Worm (Caenorhabditis elegans) whole organism, young adult: ENCODE results near the gene ZK121.2.

ENCODE experiments used
- B0035.1 ChIP-seq: sonication (generic microtip); optimal IDR thresholded peaks from 2 replicates; lab custom pipeline; 2016; ENCODE audit warnings: missing genetic modification characterization, mild to moderate bottlenecking, missing compliant biosample characterization, missing genotype, missing genetic modification reagents
- B0261.1 ChIP-seq: sonication (generic microtip); optimal IDR thresholded peaks from 2 replicates; lab custom pipeline; 2016; ENCODE audit warnings: mild to moderate bottlenecking, missing genetic modification characterization, moderate library complexity, missing compliant biosample characterization
- C17E4.6 ChIP-seq: fragments of 200-800 bp; sonication (Bioruptor generic); IDR thresholded peaks from 2 replicates; pipeline ENCODE4 v1.3.6; 2022; ENCODE audit warnings: missing genetic modification reagents, missing genetic modification characterization, missing compliant biosample characterization
- D2030.7 ChIP-seq: fragments of 200-800 bp; sonication (Bioruptor generic); IDR thresholded peaks from 2 replicates; pipeline ENCODE4 v1.3.6; 2022; ENCODE audit warnings: missing genetic modification reagents, missing genetic modification characterization, missing compliant biosample characterization
- F23B12.7 ChIP-seq: sonication (generic microtip); optimal IDR thresholded peaks from 2 replicates; lab custom pipeline; 2017; ENCODE audit warnings: missing genetic modification characterization, mild to moderate bottlenecking, missing compliant biosample characterization, antibody characterized with exemption, moderate library complexity; ENCODE audit not compliant: insufficient read depth
- F55B11.4 ChIP-seq: sonication (generic microtip); optimal IDR thresholded peaks from 2 replicates; lab custom pipeline; 2016; ENCODE audit warnings: missing compliant biosample characterization, missing genetic modification characterization, borderline replicate concordance; ENCODE audit not compliant: insufficient read depth
- F57C9.4 ChIP-seq: sonication (generic microtip); optimal IDR thresholded peaks from 2 replicates; lab custom pipeline; 2017; ENCODE audit warnings: mild to moderate bottlenecking, missing genetic modification characterization, missing compliant biosample characterization
- K12H6.12 ChIP-seq: fragments of 200-800 bp; sonication (Bioruptor generic); optimal IDR thresholded peaks from 2 replicates; lab custom pipeline; 2018; ENCODE audit warnings: mild to moderate bottlenecking, missing genetic modification characterization, missing compliant biosample characterization
- T07F8.4 ChIP-seq: sonication (generic microtip); optimal IDR thresholded peaks from 2 replicates; lab custom pipeline; 2016; ENCODE audit warnings: mild to moderate bottlenecking, missing genetic modification characterization, moderate library complexity, missing compliant biosample characterization
- T26A5.8 ChIP-seq: sonication (generic microtip); optimal IDR thresholded peaks from 2 replicates; lab custom pipeline; 2016; ENCODE audit warnings: missing genetic modification characterization, missing compliant biosample characterization
- akir-1 ChIP-seq: fragments of 200-800 bp; sonication (Bioruptor generic); optimal IDR thresholded peaks from 2 replicates; lab custom pipeline; 2018; ENCODE audit warnings: mild to moderate bottlenecking, missing genetic modification characterization, moderate library complexity, missing compliant biosample characterization
- aptf-2 ChIP-seq: fragments of 200-800 bp; sonication (Bioruptor generic); conservative IDR thresholded peaks from 2 replicates; pipeline ENCODE4 v1.3.6; 2022; ENCODE audit warnings: missing genetic modification reagents, missing genetic modification characterization, missing compliant biosample characterization
- aptf-3 ChIP-seq: fragments of 200-800 bp; sonication (Bioruptor generic); IDR thresholded peaks from 2 replicates; pipeline ENCODE4 v1.3.6; 2022; ENCODE audit warnings: missing genetic modification characterization, missing compliant biosample characterization
- atf-7 ChIP-seq: sonication (generic microtip); optimal IDR thresholded peaks from 2 replicates; lab custom pipeline; 2017; ENCODE audit warnings: mild to moderate bottlenecking, missing genetic modification characterization, missing compliant biosample characterization
- athp-1 ChIP-seq: sonication (generic microtip); optimal IDR thresholded peaks from 2 replicates; lab custom pipeline; 2017; ENCODE audit warnings: mild to moderate bottlenecking, missing genetic modification characterization, missing compliant biosample characterization
- attf-6 ChIP-seq: fragments of 200-800 bp; sonication (Bioruptor generic); IDR thresholded peaks from 2 replicates; pipeline ENCODE4 v1.3.6; 2022; ENCODE audit warnings: missing genetic modification reagents, missing genetic modification characterization, missing compliant biosample characterization
- bed-1 ChIP-seq: fragments of 200-800 bp; sonication (Bioruptor generic); IDR thresholded peaks from 2 replicates; pipeline ENCODE4 v1.3.6; 2022; ENCODE audit warnings: missing genetic modification reagents, missing genetic modification characterization, missing compliant biosample characterization
- ccch-3 ChIP-seq: fragments of 200-800 bp; sonication (Bioruptor generic); optimal IDR thresholded peaks from 2 replicates; lab custom pipeline; 2018; ENCODE audit warnings: mild to moderate bottlenecking, missing genetic modification characterization, missing compliant biosample characterization
- ceh-27 ChIP-seq: fragments of 200-800 bp; sonication (Bioruptor generic); optimal IDR thresholded peaks from 2 replicates; lab custom pipeline; 2018; ENCODE audit warnings: mild to moderate bottlenecking, missing genetic modification characterization, moderate library complexity, missing compliant biosample characterization
- ceh-79 ChIP-seq: sonication (generic microtip); optimal IDR thresholded peaks from 2 replicates; lab custom pipeline; 2017; ENCODE audit warnings: mild to moderate bottlenecking, missing genetic modification characterization, missing compliant biosample characterization
- ceh-91 ChIP-seq: fragments of 200-800 bp; sonication (Bioruptor generic); IDR thresholded peaks from 2 replicates; pipeline ENCODE4 v1.3.6; 2022; ENCODE audit warnings: missing genetic modification reagents, missing genetic modification characterization, missing compliant biosample characterization
- chd-7 ChIP-seq: sonication (generic microtip); optimal IDR thresholded peaks from 2 replicates; lab custom pipeline; 2016; ENCODE audit warnings: mild to moderate bottlenecking, missing genetic modification characterization, moderate library complexity, missing compliant biosample characterization
- dpl-1 ChIP-seq: fragments of 150-350 bp; optimal IDR thresholded peaks from 2 replicates; lab custom pipeline; 2014; ENCODE audit warnings: missing biosample characterization, missing genetic modification reagents, missing genetic modification characterization
- efl-1 ChIP-seq: fragments of 150-350 bp; optimal IDR thresholded peaks from 2 replicates; lab custom pipeline; 2014; ENCODE audit warnings: missing biosample characterization, missing genetic modification reagents, missing genetic modification characterization
- ets-4 ChIP-seq: fragments of 200-800 bp; sonication (Bioruptor generic); optimal IDR thresholded peaks from 2 replicates; lab custom pipeline; 2018; ENCODE audit warnings: mild to moderate bottlenecking, missing genetic modification characterization, missing compliant biosample characterization
- him-1 ChIP-seq: sonication (generic microtip); optimal IDR thresholded peaks from 2 replicates; lab custom pipeline; 2016; ENCODE audit warnings: missing genotype, missing genetic modification reagents, missing genetic modification characterization, missing compliant biosample characterization
- hlh-26 ChIP-seq: fragments of 200-800 bp; sonication (Bioruptor generic); conservative IDR thresholded peaks from 2 replicates; pipeline ENCODE4 v1.3.6; 2022; ENCODE audit warnings: missing genetic modification reagents, missing genetic modification characterization, missing compliant biosample characterization
- hmg-1.2 ChIP-seq: fragments of 200-800 bp; sonication (Bioruptor generic); IDR thresholded peaks from 2 replicates; pipeline ENCODE4 v1.3.6; 2022; ENCODE audit warnings: missing genetic modification reagents, missing genetic modification characterization, missing compliant biosample characterization
- hsf-1 ChIP-seq: fragments of 200-800 bp; sonication (Bioruptor generic); IDR thresholded peaks from 2 replicates; pipeline ENCODE4 v1.3.6; 2022; ENCODE audit warnings: missing genetic modification reagents, missing genetic modification characterization, missing compliant biosample characterization
- let-607 ChIP-seq, 2 experiments: fragments of 200-800 bp in 1 of 2; sonication (Bioruptor generic) in 1 of 2; sonication (generic microtip) in 1 of 2; optimal IDR thresholded peaks; 2 replicates each; lab custom pipeline; 2016 to 2018; ENCODE audit warnings: mild to moderate bottlenecking in 2 of 2, missing compliant biosample characterization in 2 of 2, missing genetic modification characterization in 2 of 2, moderate library complexity in 2 of 2, missing genotype in 1 of 2
- lsl-1 ChIP-seq: fragments of 200-800 bp; sonication (Bioruptor generic); optimal IDR thresholded peaks from 2 replicates; lab custom pipeline; 2018; ENCODE audit warnings: mild to moderate bottlenecking, missing genetic modification characterization, moderate library complexity, missing compliant biosample characterization
- madf-10 ChIP-seq: sonication (generic microtip); optimal IDR thresholded peaks from 2 replicates; lab custom pipeline; 2016; ENCODE audit warnings: mild to moderate bottlenecking, missing genetic modification characterization, missing compliant biosample characterization
- madf-3 ChIP-seq: fragments of 200-800 bp; sonication (Bioruptor generic); IDR thresholded peaks from 2 replicates; pipeline ENCODE4 v1.3.6; 2022; ENCODE audit warnings: missing genetic modification reagents, missing genetic modification characterization, missing compliant biosample characterization
- madf-6 ChIP-seq: fragments of 200-800 bp; sonication (Bioruptor generic); IDR thresholded peaks from 2 replicates; pipeline ENCODE4 v1.3.6; 2022; ENCODE audit warnings: missing genetic modification reagents, missing genetic modification characterization, missing compliant biosample characterization
- madf-8 ChIP-seq: fragments of 200-800 bp; sonication (Bioruptor generic); conservative IDR thresholded peaks from 2 replicates; pipeline ENCODE4 v1.3.6; 2022; ENCODE audit warnings: missing genetic modification reagents, missing genetic modification characterization, missing compliant biosample characterization
- mcd-1 ChIP-seq: fragments of 200-800 bp; sonication (Bioruptor generic); IDR thresholded peaks from 2 replicates; pipeline ENCODE4 v1.3.6; 2022; ENCODE audit warnings: missing genetic modification reagents, missing genetic modification characterization, missing compliant biosample characterization
- nhr-120 ChIP-seq: fragments of 200-800 bp; sonication (Bioruptor generic); IDR thresholded peaks from 2 replicates; pipeline ENCODE4 v1.3.6; 2022; ENCODE audit warnings: missing genetic modification characterization, missing compliant biosample characterization
- nhr-179 ChIP-seq: sonication (generic microtip); optimal IDR thresholded peaks from 2 replicates; lab custom pipeline; 2016; ENCODE audit warnings: mild to moderate bottlenecking, missing genetic modification characterization, missing compliant biosample characterization
- pbrm-1 ChIP-seq: fragments of 200-800 bp; sonication (Bioruptor generic); IDR thresholded peaks from 2 replicates; pipeline ENCODE4 v1.3.6; 2022; ENCODE audit warnings: missing genetic modification reagents, missing genetic modification characterization, missing compliant biosample characterization
- rec-8 ChIP-seq, 2 experiments: sonication (generic microtip); optimal IDR thresholded peaks; 2 replicates each; lab custom pipeline; 2016; ENCODE audit warnings: mild to moderate bottlenecking in 2 of 2, missing genetic modification characterization in 2 of 2, missing genetic modification reagents in 2 of 2, missing genotype in 2 of 2, missing biosample characterization in 1 of 2, missing compliant biosample characterization in 1 of 2, moderate library complexity in 1 of 2
- snpc-3.4 ChIP-seq: sonication (generic microtip); optimal IDR thresholded peaks from 2 replicates; lab custom pipeline; 2017; ENCODE audit warnings: missing genetic modification characterization, mild to moderate bottlenecking, missing compliant biosample characterization, antibody characterized with exemption, moderate library complexity, missing genotype, missing genetic modification reagents
- somi-1 ChIP-seq: fragments of 200-800 bp; sonication (Bioruptor generic); optimal IDR thresholded peaks from 2 replicates; lab custom pipeline; 2018; ENCODE audit warnings: mild to moderate bottlenecking, missing genetic modification characterization, missing compliant biosample characterization
- tbp1 ChIP-seq: fragments of 200-800 bp; sonication (Bioruptor generic); optimal IDR thresholded peaks from 2 replicates; lab custom pipeline; 2018; ENCODE audit warnings: mild to moderate bottlenecking, missing genetic modification characterization, missing compliant biosample characterization
- tlf-1 ChIP-seq: fragments of 200-800 bp; sonication (Bioruptor generic); optimal IDR thresholded peaks from 2 replicates; lab custom pipeline; 2018; ENCODE audit warnings: mild to moderate bottlenecking, missing genetic modification characterization, missing compliant biosample characterization
- xnd-1 ChIP-seq: sonication (generic microtip); optimal IDR thresholded peaks from 2 replicates; lab custom pipeline; 2016; ENCODE audit warnings: missing genotype, missing genetic modification reagents, missing genetic modification characterization, missing compliant biosample characterization
- ztf-22 ChIP-seq: fragments of 200-800 bp; sonication (Bioruptor generic); optimal IDR thresholded peaks from 2 replicates; lab custom pipeline; 2018; ENCODE audit warnings: mild to moderate bottlenecking, missing genetic modification characterization, moderate library complexity, missing compliant biosample characterization
- ztf-25 ChIP-seq: fragments of 200-800 bp; sonication (Bioruptor generic); IDR thresholded peaks from 2 replicates; pipeline ENCODE4 v1.3.6; 2022; ENCODE audit warnings: missing genetic modification reagents, missing genetic modification characterization, missing compliant biosample characterization
- ztf-3 ChIP-seq: fragments of 200-800 bp; sonication (Bioruptor generic); optimal IDR thresholded peaks from 2 replicates; lab custom pipeline; 2018; ENCODE audit warnings: mild to moderate bottlenecking, missing genetic modification characterization, missing compliant biosample characterization

Gene ZK121.2

DNA sequence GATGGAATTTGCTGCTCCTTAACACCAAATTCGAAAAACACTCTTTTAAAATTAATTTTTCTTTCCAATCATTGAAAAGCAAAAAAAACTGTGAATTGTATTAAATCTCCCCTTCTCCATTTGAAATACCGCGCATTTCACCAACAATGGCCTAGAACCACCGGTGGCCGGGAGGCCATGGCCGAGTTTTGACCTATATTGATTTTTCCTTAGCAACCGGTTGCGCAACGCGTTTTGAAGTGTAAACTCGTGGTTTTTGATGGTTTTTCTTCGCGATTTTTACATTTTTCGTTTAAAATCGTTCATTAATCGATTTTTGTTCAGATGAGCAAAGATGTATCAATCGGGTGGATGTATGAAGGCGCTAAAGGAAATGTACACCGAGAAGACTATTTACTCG is 33.2 kb upstream of the ZK121.2 start, which contains the start of gene mog-3 (continued):
- TF ChIP-seq C17E4.6 (no peak), somi-1 (GFP tag; lab: Kevin White, UChicago) (no peak), nhr-179 (tag; lab: Kevin White, UChicago) (no peak), F23B12.7 (tag; lab: Kevin White, UChicago) (peak; percentile 57), ztf-25 (GFP tag; lab: Robert Waterston, UW) (0 out of 2 replicates have a peak, but pooled peaks have one; percentile 39), akir-1 (GFP tag; lab: Kevin White, UChicago) (no peak), F57C9.4 (tag; lab: Kevin White, UChicago) (no peak), let-607 (tag; optimal IDR thresholded peaks at IDR 0.05; lab: Kevin White, UChicago) (no peak), bed-1 (no peak), efl-1 (GFP tag; lab: Kevin White, UChicago) (peak; percentile 63), madf-8 (GFP tag; lab: Robert Waterston, UW) (no peak), ztf-3 (GFP tag; lab: Kevin White, UChicago) (no peak), ets-4 (GFP tag; lab: Kevin White, UChicago) (no peak), aptf-3 (GFP tag; lab: Robert Waterston, UW) (no peak), ztf-22 (GFP tag; lab: Kevin White, UChicago) (no peak), nhr-120 (GFP tag; lab: Robert Waterston, UW) (no peak), chd-7 (no peak), aptf-2 (GFP tag; lab: Robert Waterston, UW) (no peak; the same call in 1 of the 2 replicates), mcd-1 (GFP tag; lab: Robert Waterston, UW) (0 out of 2 replicates have a peak, but pooled peaks have one; percentile 26), tbp1 (GFP tag; lab: Kevin White, UChicago) (peak; percentile 38), hmg-1.2 (GFP tag; lab: Robert Waterston, UW) (no peak), pbrm-1 (GFP tag; lab: Robert Waterston, UW) (no peak), T26A5.8 (tag; lab: Kevin White, UChicago) (no peak), B0261.1 (tag; lab: Kevin White, UChicago) (no peak), ceh-91 (GFP tag; lab: Robert Waterston, UW) (no peak), tlf-1 (GFP tag; lab: Kevin White, UChicago) (no peak), athp-1 (peak; percentile 56), hlh-26 (GFP tag; lab: Robert Waterston, UW) (no peak), B0035.1 (tag; lab: Kevin White, UChicago) (no peak), T07F8.4 (tag; lab: Kevin White, UChicago) (no peak), hsf-1 (GFP tag; lab: Robert Waterston, UW) (no peak), xnd-1 (tag; lab: Kevin White, UChicago) (no peak), K12H6.12 (peak; percentile 41), snpc-3.4 (tag; lab: Kevin White, UChicago) (peak; percentile 45), attf-6 (GFP tag; lab: Robert Waterston, UW) (no peak), madf-10 (tag; lab: Kevin White, UChicago) (no peak), dpl-1 (peak; percentile 55), madf-3 (GFP tag; lab: Robert Waterston, UW) (no peak), madf-6 (peak; percentile 37; the same call in 1 of the 2 replicates), rec-8 (tag; optimal IDR thresholded peaks at IDR 0.05; lab: Kevin White, UChicago) (no peak), atf-7 (tag; lab: Kevin White, UChicago) (no peak), ceh-79 (tag; lab: Kevin White, UChicago) (no peak), F55B11.4 (no peak), D2030.7 (peak; percentile 55), ceh-27 (GFP tag; lab: Kevin White, UChicago) (peak; percentile 58), lsl-1 (GFP tag; lab: Kevin White, UChicago) (peak; percentile 38), ccch-3 (GFP tag; lab: Kevin White, UChicago) (no peak), him-1 (tag; lab: Kevin White, UChicago) (no peak)
